Worm (Caenorhabditis elegans) whole organism, mixed stage, embryonic: ENCODE data around the gene ZK262.20.

Experiments used
- elt-3 ChIP-seq: fragments of 150-350 bp; optimal IDR thresholded peaks from 2 replicates; lab custom pipeline; 2014; ENCODE audit warnings: missing biosample characterization, missing genetic modification characterization
- lsy-2 ChIP-seq: fragments of 150-350 bp; optimal IDR thresholded peaks from 2 replicates; lab custom pipeline; 2014; ENCODE audit warnings: missing biosample characterization, missing genetic modification characterization
- pha-4 ChIP-seq: fragments of 150-350 bp; optimal IDR thresholded peaks from 2 replicates; lab custom pipeline; 2018; ENCODE audit warnings: missing biosample characterization, missing genetic modification reagents, missing genetic modification characterization
- snpc-4 ChIP-seq: fragments of 150-350 bp; optimal IDR thresholded peaks from 2 replicates; lab custom pipeline; 2014; ENCODE audit warnings: missing biosample characterization, missing genetic modification characterization
- unc-39 ChIP-seq: fragments of 150-350 bp; optimal IDR thresholded peaks from 2 replicates; lab custom pipeline; 2014; ENCODE audit warnings: missing biosample characterization, missing genetic modification characterization

- no peak for TF ChIP-seq pha-4 (tag; lab: Kevin White, UChicago)
- TF ChIP-seq elt-3, result no peak
- no peak for TF ChIP-seq unc-39 (tag; lab: Kevin White, UChicago)
- no peak for TF ChIP-seq lsy-2 (tag; lab: Kevin White, UChicago)
- TF ChIP-seq snpc-4 (tag; lab: Kevin White, UChicago), result no peak
Observed at ce11 chrV:18444118-18444517, 9.3 kb upstream of the ZK262.20 start, which contains the start of gene ZK228.1.
